Worm (Caenorhabditis elegans) whole organism, mixed stage, embryonic: ENCODE measurements around the gene cutl-9.

Experiments
- nhr-237 ChIP-seq: fragments of 150-350 bp; optimal IDR thresholded peaks from 2 replicates; lab custom pipeline; 2014; ENCODE audit warnings: missing biosample characterization, missing genetic modification characterization
- nhr-28 ChIP-seq: fragments of 150-350 bp; optimal IDR thresholded peaks from 2 replicates; lab custom pipeline; 2014; ENCODE audit warnings: missing biosample characterization, missing genetic modification characterization
- nhr-76 ChIP-seq: sonication (generic microtip); optimal IDR thresholded peaks from 2 replicates; lab custom pipeline; 2017; ENCODE audit warnings: missing biosample characterization, missing genetic modification characterization
- snpc-4 ChIP-seq: fragments of 150-350 bp; optimal IDR thresholded peaks from 2 replicates; lab custom pipeline; 2014; ENCODE audit warnings: missing biosample characterization, missing genetic modification characterization
- unc-62 ChIP-seq: fragments of 150-350 bp; optimal IDR thresholded peaks from 2 replicates; lab custom pipeline; 2014; ENCODE audit warnings: missing biosample characterization, missing genetic modification reagents, missing genetic modification characterization

DNA sequence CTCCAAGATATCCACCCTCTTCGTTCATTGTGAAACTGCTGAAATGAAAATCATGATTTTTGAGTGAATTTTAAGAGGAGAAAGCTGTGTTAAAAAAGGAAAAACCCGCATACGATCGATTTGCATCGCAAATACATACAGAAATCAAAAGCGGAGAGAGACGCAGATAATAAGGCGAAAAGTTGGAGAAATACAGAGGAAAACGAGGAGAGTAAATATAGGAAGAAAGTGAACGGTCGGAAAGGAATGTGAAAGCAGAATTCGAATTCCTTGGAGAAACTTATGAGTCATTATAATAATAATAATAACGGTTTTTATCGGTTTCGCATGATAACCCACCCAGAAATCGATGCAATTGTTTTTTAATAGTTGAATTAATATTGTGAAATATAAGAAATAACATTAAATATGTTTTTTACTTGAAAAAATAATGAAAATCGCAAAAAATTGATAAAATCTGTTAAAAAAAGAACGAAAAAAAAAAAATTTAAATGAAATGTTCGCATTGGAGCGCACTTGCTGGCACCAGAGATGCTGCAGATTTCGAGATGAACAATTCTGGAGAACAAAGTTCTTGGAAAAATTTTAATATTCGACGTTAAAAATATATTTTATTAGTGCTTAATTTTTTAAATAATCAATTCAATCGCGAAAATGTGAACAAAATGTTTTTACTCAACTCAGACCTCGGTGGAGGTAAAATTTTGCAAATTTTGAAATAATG lies 14.7 kb upstream of the cutl-9 start, which contains the start of gene ccm-3:
- no peak for TF ChIP-seq snpc-4 (tag; lab: Kevin White, UChicago)
- TF ChIP-seq nhr-76 (tag; lab: Kevin White, UChicago) = no peak
- TF ChIP-seq nhr-237 = no peak
- TF ChIP-seq unc-62 (GFP tag; lab: Kevin White, UChicago) = no peak
- TF ChIP-seq nhr-28 (tag; lab: Kevin White, UChicago) = no peak
